Fruit fly (Drosophila melanogaster) S2 (cell line): ENCODE measurements around the gene Chmp1.

ENCODE experiments used
- CG8478 ChIP-seq: fragments of >200 bp; optimal IDR thresholded peaks from 2 replicates; lab custom pipeline; 2018
- CTCF ChIP-seq, 2 experiments: fragments of >200 bp; optimal IDR thresholded peaks; 2 replicates each; lab custom pipeline; 2018

Gene Chmp1

DNA sequence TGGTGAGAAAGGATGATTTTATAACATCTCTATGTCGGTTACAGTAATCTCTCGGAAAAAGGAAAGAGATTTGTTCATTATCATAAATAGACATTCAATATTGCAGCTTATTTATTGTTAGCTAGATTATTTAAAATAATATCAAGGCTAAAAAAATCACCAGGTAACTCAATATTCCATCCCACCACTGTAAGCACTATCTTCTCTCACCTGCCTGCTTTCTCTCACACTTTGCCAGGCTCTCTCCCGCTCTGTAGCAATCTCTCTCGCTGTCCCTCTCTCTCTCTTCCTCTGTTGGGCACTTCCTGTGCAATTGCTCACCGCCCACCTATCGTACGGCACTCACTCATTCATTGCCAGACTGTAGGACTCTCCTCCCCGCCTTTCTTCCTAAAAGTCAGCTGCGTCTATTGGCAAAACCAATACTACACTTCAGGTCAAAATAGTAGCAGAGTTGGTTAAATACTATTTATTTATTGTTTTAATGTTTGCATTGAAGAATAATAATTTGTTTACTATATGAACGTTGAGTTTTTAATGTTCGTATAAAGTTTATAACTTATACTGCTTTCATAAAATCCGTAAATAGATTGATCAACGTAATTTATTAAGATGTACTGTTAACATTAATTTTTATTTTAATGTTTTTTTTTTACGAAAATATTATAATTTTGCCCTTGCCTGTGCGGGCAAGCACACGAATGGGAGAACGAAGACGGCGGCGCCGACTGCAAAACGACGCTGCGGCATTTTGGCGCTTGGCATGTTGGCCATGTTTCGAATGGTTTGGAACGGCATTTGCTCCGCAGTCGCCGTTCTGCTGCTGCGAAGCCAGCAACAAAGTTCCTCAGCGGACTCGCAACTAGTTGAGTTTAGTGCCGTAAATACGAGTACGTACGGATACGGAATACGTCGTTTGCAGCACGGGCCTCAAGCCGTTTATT, 43.0 kb downstream of the Chmp1 start:
- no peak for TF ChIP-seq CTCF (optimal IDR thresholded peaks at IDR 0.05; lab: Kevin White, UChicago)
- no peak for TF ChIP-seq CG8478 (lab: Kevin White, UChicago)

DNA sequence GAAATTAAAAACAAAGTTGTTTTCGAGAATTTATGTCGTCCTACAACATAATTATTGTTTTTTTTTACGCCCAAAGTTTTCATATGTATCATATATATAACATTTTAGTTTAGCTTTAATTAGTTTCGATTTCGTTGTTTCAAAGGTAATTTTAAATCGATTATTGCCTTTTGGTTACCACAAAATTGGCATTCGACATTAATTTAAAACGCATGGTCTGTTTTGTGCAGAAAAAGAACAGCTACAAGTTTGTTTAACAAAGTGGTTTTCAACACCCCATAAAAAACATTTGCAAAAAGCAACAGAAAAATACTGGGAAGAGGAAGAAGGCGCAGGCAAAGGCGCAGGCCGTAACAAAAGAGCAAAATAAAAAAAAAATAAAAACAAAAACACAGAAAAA, 45.4 kb downstream of the Chmp1 start:
- no peak for TF ChIP-seq CTCF (optimal IDR thresholded peaks at IDR 0.05; lab: Kevin White, UChicago)
- no peak for TF ChIP-seq CG8478 (lab: Kevin White, UChicago)

DNA sequence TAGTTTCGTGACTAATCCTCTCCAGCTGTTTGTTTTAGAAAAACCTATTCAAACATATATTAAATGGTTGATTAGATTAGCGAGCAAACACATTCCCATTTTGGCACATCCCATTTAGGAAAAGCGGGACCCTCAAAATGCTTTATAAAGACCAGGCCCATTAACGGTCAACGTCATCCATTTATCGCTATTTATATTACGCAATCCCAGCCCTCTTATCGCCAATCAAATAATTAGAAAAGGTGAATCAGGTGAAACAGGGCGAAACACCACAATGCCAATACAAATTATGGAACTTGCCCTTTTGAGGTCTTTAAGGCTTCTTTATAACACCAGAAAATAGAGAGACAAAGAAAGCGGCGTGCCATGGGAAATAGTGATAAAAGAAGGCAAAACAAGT, 45.8 kb downstream of the Chmp1 start:
- TF ChIP-seq CTCF (optimal IDR thresholded peaks at IDR 0.05; lab: Kevin White, UChicago) (no peak), CG8478 (lab: Kevin White, UChicago) (no peak)

DNA sequence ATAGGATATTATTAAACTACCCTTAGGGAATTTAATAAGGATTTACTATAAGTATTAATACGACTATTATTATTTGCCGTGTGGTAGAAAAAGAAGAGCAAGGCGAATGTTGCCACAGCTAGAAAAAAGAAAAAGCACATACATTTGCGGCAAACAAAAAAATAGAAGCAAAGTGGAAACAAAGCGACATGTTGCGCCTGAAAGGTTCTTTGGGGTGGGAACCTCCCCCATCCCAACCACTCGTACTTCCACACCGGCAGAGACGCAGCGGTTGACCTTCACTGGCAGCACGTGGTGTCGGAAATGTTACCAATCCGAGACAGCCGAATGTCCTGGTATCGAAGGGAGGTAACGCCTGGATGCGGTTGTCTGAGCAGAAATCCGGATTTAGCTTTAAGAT, 46.5 kb downstream of the Chmp1 start:
- no peak for TF ChIP-seq CTCF (optimal IDR thresholded peaks at IDR 0.05; lab: Kevin White, UChicago)
- TF ChIP-seq CG8478 (lab: Kevin White, UChicago): no peak

DNA sequence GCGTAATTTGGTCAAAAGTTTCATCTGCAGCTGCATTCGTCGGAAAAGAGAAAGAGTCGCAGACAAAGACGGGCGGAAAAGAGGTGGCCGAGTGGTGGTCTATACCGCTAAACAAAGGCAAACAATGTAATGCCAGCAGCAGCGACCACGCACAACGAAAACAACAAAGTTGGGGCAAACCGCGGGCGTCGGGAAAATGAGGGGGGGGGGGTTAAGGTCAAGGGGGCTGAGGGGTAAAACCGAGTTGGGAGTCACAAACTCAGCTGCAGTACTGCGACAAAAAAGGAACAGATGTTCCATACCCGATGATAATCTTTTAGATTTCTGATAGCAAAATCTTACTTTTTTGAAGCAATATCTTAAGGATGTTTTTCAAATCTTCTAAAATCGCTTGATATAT, 47.1 kb downstream of the Chmp1 start:
- no peak for TF ChIP-seq CTCF (optimal IDR thresholded peaks at IDR 0.05; lab: Kevin White, UChicago)
- TF ChIP-seq CG8478 (lab: Kevin White, UChicago): no peak

DNA sequence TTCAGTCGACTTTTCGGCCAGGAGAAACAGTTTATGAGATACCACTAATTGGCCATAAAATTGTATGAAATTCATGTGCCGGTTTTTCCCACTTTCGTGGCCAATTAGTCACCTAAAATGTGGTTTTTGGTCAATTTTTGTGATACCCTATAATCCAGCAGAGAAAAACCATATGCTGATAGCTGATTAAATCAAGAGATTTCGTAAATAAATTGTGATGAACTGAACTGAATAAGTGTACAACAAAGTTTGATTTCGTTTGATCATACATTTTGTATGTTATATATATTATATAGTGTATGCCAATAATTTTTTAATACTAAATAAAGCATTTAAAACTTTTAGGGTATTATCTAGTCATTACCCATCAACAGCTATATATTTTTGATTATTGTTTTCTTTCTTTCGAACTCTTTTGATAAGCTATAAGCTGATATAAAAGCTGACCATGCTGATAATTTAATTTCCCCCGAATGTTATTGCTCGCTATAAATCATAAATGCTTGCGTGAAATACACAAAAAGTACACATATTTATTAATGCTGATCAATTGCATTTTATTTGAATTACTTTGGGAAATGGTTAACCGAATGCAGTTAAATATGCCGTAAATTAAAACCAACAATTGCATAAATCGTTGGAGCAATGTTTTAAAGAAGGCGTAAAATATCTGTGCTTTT, 48.9 kb downstream of the Chmp1 start:
- TF ChIP-seq CG8478 (lab: Kevin White, UChicago): no peak
- TF ChIP-seq CTCF (optimal IDR thresholded peaks at IDR 0.05; lab: Kevin White, UChicago): no peak

DNA sequence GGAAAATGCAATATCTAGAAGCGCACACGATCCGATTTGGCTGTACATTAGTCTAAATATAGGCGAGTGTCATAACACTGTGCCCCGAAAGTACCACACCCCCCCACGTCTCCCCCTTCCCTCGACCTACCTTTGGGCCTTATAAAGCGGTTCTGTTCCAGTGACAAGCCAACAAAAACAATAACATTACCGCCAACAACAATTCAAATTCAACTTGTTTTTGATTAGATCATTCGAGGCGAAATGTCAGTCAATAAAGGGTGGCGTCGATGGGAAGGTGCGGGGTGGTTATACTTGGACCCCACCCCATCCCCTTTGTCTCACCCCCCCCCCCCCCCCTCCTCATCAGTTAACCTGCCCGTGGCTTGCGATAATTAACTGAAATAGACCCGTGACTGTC, 50.8 kb downstream of the Chmp1 start:
- TF ChIP-seq CG8478 (lab: Kevin White, UChicago): no peak
- TF ChIP-seq CTCF (optimal IDR thresholded peaks at IDR 0.05; lab: Kevin White, UChicago): no peak
